Fruit fly (Drosophila melanogaster) whole organism, embryonic: ENCODE measurements around the gene deltaCOP.

ENCODE experiments used
- ATbp ChIP-seq: fragments of 200-800 bp; sonication (Bioruptor generic); optimal IDR thresholded peaks from 2 replicates; lab custom pipeline; 2017; ENCODE audit warnings: missing biosample characterization, mild to moderate bottlenecking, missing genetic modification characterization, missing genetic modification reagents
- B-H1 ChIP-seq: fragments of 200-800 bp; sonication (Bioruptor generic); IDR thresholded peaks from 3 replicates; pipeline ENCODE4 v1.3.6; 2022; ENCODE audit warnings: missing biosample characterization, missing genetic modification characterization
- CG12659 ChIP-seq: fragments of 200-800 bp; sonication (Bioruptor generic); optimal IDR thresholded peaks from 3 replicates; lab custom pipeline; 2017; ENCODE audit warnings: mild to moderate bottlenecking, missing biosample characterization, missing genetic modification reagents, missing genetic modification characterization
- CG12769 ChIP-seq: fragments of 200-800 bp; sonication (Bioruptor generic); optimal IDR thresholded peaks from 2 replicates; lab custom pipeline; 2019; ENCODE audit warnings: missing biosample characterization, mild to moderate bottlenecking, missing genetic modification characterization, moderate library complexity
- CG15011 ChIP-seq: fragments of 200-800 bp; sonication (Bioruptor generic); optimal IDR thresholded peaks from 3 replicates; lab custom pipeline; 2018; ENCODE audit warnings: missing biosample characterization, mild to moderate bottlenecking, missing genetic modification characterization
- CG1647 ChIP-seq: fragments of 200-800 bp; sonication (Bioruptor generic); optimal IDR thresholded peaks from 3 replicates; lab custom pipeline; 2016; ENCODE audit warnings: missing biosample characterization, missing genetic modification characterization
- CG17829 ChIP-seq: fragments of 200-800 bp; optimal IDR thresholded peaks from 2 replicates; lab custom pipeline; 2019; ENCODE audit warnings: missing biosample characterization, mild to moderate bottlenecking, missing genetic modification characterization, moderate library complexity
- CG18011 ChIP-seq: fragments of 200-800 bp; sonication (Bioruptor generic); optimal IDR thresholded peaks from 2 replicates; lab custom pipeline; 2017; ENCODE audit warnings: missing biosample characterization, missing genetic modification characterization, mild to moderate bottlenecking, moderate library complexity, missing genotype
- CG18619 ChIP-seq: fragments of 200-800 bp; sonication (Bioruptor generic); optimal IDR thresholded peaks from 3 replicates; lab custom pipeline; 2017; ENCODE audit warnings: missing biosample characterization, mild to moderate bottlenecking, missing genetic modification characterization
- CG2199 ChIP-seq: fragments of 200-800 bp; sonication (Bioruptor generic); IDR thresholded peaks from 3 replicates; pipeline ENCODE4 v1.3.6; 2022; ENCODE audit warnings: missing biosample characterization, missing genetic modification characterization
- CG2875 ChIP-seq: fragments of 200-800 bp; sonication (Bioruptor generic); optimal IDR thresholded peaks from 2 replicates; lab custom pipeline; 2017; ENCODE audit warnings: missing biosample characterization, mild to moderate bottlenecking, missing genetic modification characterization, missing genetic modification reagents
- CG30020 ChIP-seq: fragments of 200-800 bp; optimal IDR thresholded peaks from 2 replicates; lab custom pipeline; 2019; ENCODE audit warnings: missing biosample characterization, mild to moderate bottlenecking, missing genetic modification characterization, moderate library complexity
- CG30403 ChIP-seq: fragments of 200-800 bp; sonication (Bioruptor generic); optimal IDR thresholded peaks from 3 replicates; lab custom pipeline; 2016; ENCODE audit warnings: missing biosample characterization, missing genetic modification characterization
- CG3407 ChIP-seq: fragments of 200-800 bp; sonication (Bioruptor generic); optimal IDR thresholded peaks from 2 replicates; lab custom pipeline; 2018; ENCODE audit warnings: missing biosample characterization, mild to moderate bottlenecking, missing genetic modification characterization
- CG34224 ChIP-seq: fragments of 200-800 bp; sonication (Bioruptor generic); IDR thresholded peaks from 3 replicates; pipeline ENCODE4 v1.3.6; 2022; ENCODE audit warnings: missing biosample characterization, missing genetic modification characterization; ENCODE audit not compliant: partially characterized antibody
- CG3838 ChIP-seq: fragments of 200-800 bp; sonication (Bioruptor generic); optimal IDR thresholded peaks from 3 replicates; lab custom pipeline; 2016; ENCODE audit warnings: missing biosample characterization, missing genetic modification characterization
- CG42726 ChIP-seq: fragments of 200-800 bp; sonication (Bioruptor generic); IDR thresholded peaks from 2 replicates; pipeline ENCODE4 v1.3.6; 2022; ENCODE audit warnings: missing biosample characterization, missing genetic modification characterization; ENCODE audit not compliant: partially characterized antibody
- CG6175 ChIP-seq: fragments of 200-800 bp; sonication (Bioruptor generic); IDR thresholded peaks from 3 replicates; pipeline ENCODE4 v1.3.6; 2022; ENCODE audit warnings: missing biosample characterization, missing genetic modification characterization
- CG6654 ChIP-seq: fragments of 200-800 bp; sonication (Bioruptor generic); optimal IDR thresholded peaks from 2 replicates; lab custom pipeline; 2017; ENCODE audit warnings: missing biosample characterization, mild to moderate bottlenecking, missing genetic modification characterization
- CG6683 ChIP-seq: fragments of 200-800 bp; sonication (Bioruptor generic); optimal IDR thresholded peaks from 2 replicates; lab custom pipeline; 2017; ENCODE audit warnings: missing biosample characterization, mild to moderate bottlenecking, missing genetic modification characterization, missing genetic modification reagents
- CG6765 ChIP-seq: fragments of 200-800 bp; sonication (Bioruptor generic); optimal IDR thresholded peaks from 3 replicates; lab custom pipeline; 2017; ENCODE audit warnings: missing biosample characterization, mild to moderate bottlenecking, missing genetic modification characterization
- CG6854 ChIP-seq: fragments of 200-800 bp; sonication (Bioruptor generic); optimal IDR thresholded peaks from 3 replicates; lab custom pipeline; 2017; ENCODE audit warnings: missing biosample characterization, mild to moderate bottlenecking, missing genetic modification characterization
- CG7987 ChIP-seq: fragments of 200-800 bp; sonication (Bioruptor generic); optimal IDR thresholded peaks from 2 replicates; lab custom pipeline; 2018; ENCODE audit warnings: missing biosample characterization, mild to moderate bottlenecking, missing genetic modification characterization, moderate library complexity
- E2f2 ChIP-seq: fragments of 200-800 bp; sonication (Bioruptor generic); IDR thresholded peaks from 2 replicates; pipeline ENCODE4 v1.3.6; 2022; ENCODE audit warnings: missing biosample characterization, missing genetic modification characterization
- Eip74EF ChIP-seq, 2 experiments: fragments of 200-800 bp in 1 of 2; fragments of >200 bp in 1 of 2; sonication (Bioruptor generic) in 1 of 2; optimal IDR thresholded peaks; 2 replicates each; lab custom pipeline; 2017 to 2019; ENCODE audit warnings: missing biosample characterization in 2 of 2, missing genetic modification characterization in 2 of 2, mild to moderate bottlenecking in 1 of 2, moderate library complexity in 1 of 2
- Fer2 ChIP-seq: fragments of 200-800 bp; sonication (Bioruptor generic); optimal IDR thresholded peaks from 2 replicates; lab custom pipeline; 2018; ENCODE audit warnings: missing biosample characterization, mild to moderate bottlenecking, missing genetic modification characterization, moderate library complexity
- H2.0 ChIP-seq: fragments of 200-800 bp; sonication (Bioruptor generic); IDR thresholded peaks from 2 replicates; pipeline ENCODE4 v1.3.6; 2022; ENCODE audit warnings: missing biosample characterization, missing genetic modification characterization
- HLH4C ChIP-seq: fragments of 200-800 bp; sonication (Bioruptor generic); IDR thresholded peaks from 3 replicates; pipeline ENCODE4 v1.3.6; 2022; ENCODE audit warnings: missing biosample characterization, missing genetic modification characterization; ENCODE audit not compliant: partially characterized antibody
- Jarid2 ChIP-seq: fragments of 200-800 bp; sonication (Bioruptor generic); optimal IDR thresholded peaks from 3 replicates; lab custom pipeline; 2017; ENCODE audit warnings: mild to moderate bottlenecking, missing biosample characterization, missing genetic modification reagents, missing genetic modification characterization
- NfI ChIP-seq: fragments of 200-800 bp; sonication (Bioruptor generic); optimal IDR thresholded peaks from 3 replicates; lab custom pipeline; 2018; ENCODE audit warnings: missing biosample characterization, mild to moderate bottlenecking, missing genetic modification characterization, moderate library complexity
- Sry-δ ChIP-seq: fragments of 200-800 bp; sonication (Bioruptor generic); optimal IDR thresholded peaks from 2 replicates; lab custom pipeline; 2016; ENCODE audit warnings: missing biosample characterization, missing genetic modification characterization
- Vsx1 ChIP-seq: fragments of 200-800 bp; sonication (Bioruptor generic); optimal IDR thresholded peaks from 2 replicates; lab custom pipeline; 2017; ENCODE audit warnings: missing biosample characterization, mild to moderate bottlenecking, missing genetic modification characterization, missing genetic modification reagents
- br ChIP-seq: fragments of >200 bp; optimal IDR thresholded peaks from 2 replicates; lab custom pipeline; 2017
- chif ChIP-seq, 2 experiments: fragments of 200-800 bp; sonication (Bioruptor generic); optimal IDR thresholded peaks; 3 replicates each; lab custom pipeline; 2016; ENCODE audit warnings: missing biosample characterization in 2 of 2, missing genetic modification characterization in 2 of 2
- corto ChIP-seq: fragments of 200-800 bp; sonication (Bioruptor generic); optimal IDR thresholded peaks from 2 replicates; lab custom pipeline; 2016; ENCODE audit warnings: missing biosample characterization, mild to moderate bottlenecking, missing genetic modification characterization, moderate library complexity
- crc ChIP-seq: fragments of 200-800 bp; sonication (Bioruptor generic); optimal IDR thresholded peaks from 2 replicates; lab custom pipeline; 2016; ENCODE audit warnings: missing biosample characterization, missing genetic modification characterization
- croc ChIP-seq: fragments of 200-800 bp; sonication (Bioruptor generic); conservative IDR thresholded peaks from 3 replicates; pipeline ENCODE4 v1.3.6; 2022; ENCODE audit warnings: missing biosample characterization, missing genetic modification characterization
- danr ChIP-seq: fragments of 200-800 bp; sonication (Bioruptor generic); IDR thresholded peaks from 2 replicates; pipeline ENCODE4 v1.3.6; 2022; ENCODE audit warnings: missing biosample characterization, missing genetic modification characterization
- dysf ChIP-seq: fragments of 200-800 bp; sonication (Bioruptor generic); IDR thresholded peaks from 3 replicates; pipeline ENCODE4 v1.3.6; 2022; ENCODE audit warnings: missing biosample characterization, missing genetic modification characterization
- gcm2 ChIP-seq: fragments of 200-800 bp; sonication (Bioruptor generic); optimal IDR thresholded peaks from 2 replicates; lab custom pipeline; 2016; ENCODE audit warnings: missing biosample characterization, missing genetic modification characterization
- jing ChIP-seq: fragments of 200-800 bp; sonication (Bioruptor generic); optimal IDR thresholded peaks from 2 replicates; lab custom pipeline; 2018; ENCODE audit warnings: missing biosample characterization, mild to moderate bottlenecking, missing genetic modification characterization
- maf-S ChIP-seq: fragments of 200-800 bp; sonication (Bioruptor generic); optimal IDR thresholded peaks from 2 replicates; lab custom pipeline; 2016; ENCODE audit warnings: missing biosample characterization, missing genetic modification characterization
- nerfin-1 ChIP-seq: fragments of 200-800 bp; sonication (Bioruptor generic); optimal IDR thresholded peaks from 3 replicates; lab custom pipeline; 2019; ENCODE audit warnings: missing biosample characterization, mild to moderate bottlenecking, missing genetic modification characterization, moderate library complexity
- pfk ChIP-seq: fragments of 200-800 bp; sonication (Bioruptor generic); optimal IDR thresholded peaks from 2 replicates; lab custom pipeline; 2018; ENCODE audit warnings: missing biosample characterization, mild to moderate bottlenecking, missing genetic modification characterization, moderate library complexity
- pho ChIP-seq: fragments of 200-800 bp; sonication (Bioruptor generic); optimal IDR thresholded peaks from 2 replicates; lab custom pipeline; 2016; ENCODE audit warnings: missing biosample characterization, missing genetic modification characterization
- sim ChIP-seq: fragments of 200-800 bp; sonication (Bioruptor generic); IDR thresholded peaks from 2 replicates; pipeline ENCODE4 v1.3.6; 2022; ENCODE audit warnings: missing biosample characterization, missing genetic modification characterization
- sqz ChIP-seq: fragments of 200-800 bp; sonication (Bioruptor generic); optimal IDR thresholded peaks from 3 replicates; lab custom pipeline; 2018; ENCODE audit warnings: missing biosample characterization, mild to moderate bottlenecking, missing genetic modification characterization
- unpg ChIP-seq: fragments of 200-800 bp; sonication (Bioruptor generic); optimal IDR thresholded peaks from 3 replicates; lab custom pipeline; 2018; ENCODE audit warnings: missing biosample characterization, mild to moderate bottlenecking, missing genetic modification characterization, moderate library complexity
- wek ChIP-seq: fragments of 200-800 bp; sonication (Bioruptor generic); optimal IDR thresholded peaks from 3 replicates; lab custom pipeline; 2018; ENCODE audit warnings: missing biosample characterization, mild to moderate bottlenecking, missing genetic modification characterization, moderate library complexity

The deltaCOP gene

DNA sequence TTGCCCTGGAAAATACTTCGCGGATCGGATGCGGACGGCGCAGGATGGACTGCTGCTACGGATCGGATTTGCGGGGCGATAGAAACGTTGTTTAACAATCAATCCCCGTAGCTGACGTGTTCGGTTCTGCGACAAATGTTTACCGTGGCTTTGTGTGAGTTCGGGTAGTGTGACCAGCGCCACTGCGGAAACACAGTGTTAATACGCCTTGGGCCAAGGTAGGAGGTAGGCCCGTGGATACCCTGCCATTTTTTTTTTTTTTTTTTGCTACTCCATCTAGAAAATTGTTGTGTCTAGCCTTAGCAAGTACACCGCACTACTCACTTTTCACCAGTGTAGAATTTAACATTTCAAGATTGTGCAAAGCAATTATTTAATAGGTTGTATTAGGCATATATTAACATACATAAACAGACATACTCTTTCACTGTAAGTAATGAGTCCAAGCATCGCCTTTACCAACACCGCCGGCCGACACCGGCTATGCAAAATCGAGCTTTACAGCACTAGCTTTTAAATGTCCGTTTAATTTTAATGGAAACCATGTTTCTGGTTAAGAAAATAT is at the start of gene deltaCOP (continued):
- TF ChIP-seq H2.0 (GFP tag; lab: Robert Waterston, UW), result peak; percentile 72
- no peak for TF ChIP-seq CG2875 (GFP tag; lab: Kevin White, UChicago)
- TF ChIP-seq Fer2 (tag; lab: Kevin White, UChicago), result peak; percentile 56
- peak; percentile 69 for TF ChIP-seq CG17829 (tag; lab: Kevin White, UChicago)
- peak; percentile 74 for TF ChIP-seq CG18619 (GFP tag; lab: Kevin White, UChicago)
- TF ChIP-seq maf-S (GFP tag; lab: Kevin White, UChicago), result peak; percentile 88
- TF ChIP-seq CG15011 (GFP tag; lab: Kevin White, UChicago), result no peak
- TF ChIP-seq CG30403 (GFP tag; lab: Kevin White, UChicago), result peak; percentile 93
- no peak for TF ChIP-seq pfk (GFP tag; lab: Kevin White, UChicago)
- peak; percentile 79 for TF ChIP-seq unpg (GFP tag; lab: Kevin White, UChicago)
- TF ChIP-seq chif (GFP tag; optimal IDR thresholded peaks at IDR 0.05; lab: Kevin White, UChicago), result peak; percentile 84 to 89
- peak; percentile 63; the same call in 2 of the 3 replicates for TF ChIP-seq B-H1 (GFP tag; lab: Robert Waterston, UW)
- TF ChIP-seq Vsx1 (GFP tag; lab: Kevin White, UChicago), result no peak
- TF ChIP-seq CG6683, result peak; percentile 41
- TF ChIP-seq E2f2 (GFP tag; lab: Robert Waterston, UW), result peak; percentile 68
- peak; percentile 23; the same call in 2 of the 3 replicates for TF ChIP-seq CG34224 (GFP tag; lab: Robert Waterston, UW)
- TF ChIP-seq CG1647, result peak; percentile 88
- peak; percentile 78 for TF ChIP-seq danr
- TF ChIP-seq CG6654, result peak; percentile 32
- TF ChIP-seq CG6854 (GFP tag; lab: Kevin White, UChicago), result no peak
- TF ChIP-seq wek, result peak; percentile 37
- peak; percentile 79 for TF ChIP-seq CG6175 (GFP tag; lab: Robert Waterston, UW)
- peak; percentile 42 for TF ChIP-seq gcm2 (GFP tag; lab: Kevin White, UChicago)
- peak; percentile 94 for TF ChIP-seq pho
- TF ChIP-seq Jarid2 (GFP tag; lab: Kevin White, UChicago), result no peak
- no peak for TF ChIP-seq ATbp (GFP tag; lab: Kevin White, UChicago)
- no peak for TF ChIP-seq CG12769 (tag; lab: Kevin White, UChicago)
- no peak for TF ChIP-seq sim
- TF ChIP-seq dysf (GFP tag; lab: Robert Waterston, UW), result peak; percentile 90
- peak; percentile 71 for TF ChIP-seq croc (GFP tag; lab: Robert Waterston, UW)
- no peak for TF ChIP-seq HLH4C
- no peak for TF ChIP-seq Eip74EF (GFP tag; optimal IDR thresholded peaks at IDR 0.05; lab: Kevin White, UChicago)
- no peak for TF ChIP-seq jing (GFP tag; lab: Kevin White, UChicago)
- peak; percentile 90 for TF ChIP-seq CG12659 (GFP tag; lab: Kevin White, UChicago)
- no peak for TF ChIP-seq CG2199 (GFP tag; lab: Robert Waterston, UW)
- TF ChIP-seq CG3407 (GFP tag; lab: Kevin White, UChicago), result peak; percentile 62
- TF ChIP-seq CG7987 (GFP tag; lab: Kevin White, UChicago), result peak; percentile 23
- no peak for TF ChIP-seq br (lab: Kevin White, UChicago)
- no peak for TF ChIP-seq CG42726 (GFP tag; lab: Robert Waterston, UW)
- peak; percentile 49 for TF ChIP-seq CG3838 (GFP tag; lab: Kevin White, UChicago)
- TF ChIP-seq NfI (GFP tag; lab: Kevin White, UChicago), result peak; percentile 79
- TF ChIP-seq CG18011 (GFP tag; lab: Kevin White, UChicago), result peak; percentile 55
- TF ChIP-seq crc (GFP tag; lab: Kevin White, UChicago), result peak; percentile 83
- TF ChIP-seq corto, result no peak
- TF ChIP-seq sqz (GFP tag; lab: Kevin White, UChicago), result no peak
- TF ChIP-seq nerfin-1 (tag; lab: Kevin White, UChicago), result peak; percentile 11
- TF ChIP-seq CG6765 (GFP tag; lab: Kevin White, UChicago), result peak; percentile 45
- peak; percentile 57 for TF ChIP-seq Sry-δ
- TF ChIP-seq CG30020 (tag; lab: Kevin White, UChicago), result peak; percentile 41
